Fruit fly (Drosophila melanogaster) whole organism, wandering third instar larva: ENCODE data around the gene Vps45.

Experiments used
- Dif ChIP-seq: fragments of 200-275, 200-300 bp; sonication (Bioruptor generic); optimal IDR thresholded peaks from 2 replicates; lab custom pipeline; 2018; ENCODE audit warnings: missing biosample characterization, missing genetic modification characterization; ENCODE audit not compliant: partially characterized antibody
- Hr83 ChIP-seq: fragments of 200-300 bp; sonication (Bioruptor generic); optimal IDR thresholded peaks from 2 replicates; lab custom pipeline; 2016; ENCODE audit warnings: missing biosample characterization, mild to moderate bottlenecking, missing genetic modification characterization, moderate library complexity; ENCODE audit not compliant: poor library complexity, severe bottlenecking
- Myc ChIP-seq: fragments of >200 bp; optimal IDR thresholded peaks from 2 replicates; lab custom pipeline; 2017
- Rel ChIP-seq, 2 experiments: fragments of 200-800 bp; sonication (Bioruptor generic) in 1 of 2; optimal IDR thresholded peaks; 2 replicates in 1 of 2; 3 replicates in 1 of 2; lab custom pipeline; 2016 to 2019; ENCODE audit warnings: mild to moderate bottlenecking in 2 of 2, missing biosample characterization in 2 of 2, missing genetic modification characterization in 2 of 2, moderate library complexity in 1 of 2
- dmrt93B ChIP-seq: fragments of 200-800 bp; sonication (Bioruptor generic); optimal IDR thresholded peaks from 2 replicates; lab custom pipeline; 2018; ENCODE audit warnings: missing biosample characterization, mild to moderate bottlenecking, missing genetic modification characterization
- jim ChIP-seq: fragments of 175-275, 200-325 bp; sonication (Bioruptor generic); optimal IDR thresholded peaks from 2 replicates; lab custom pipeline; 2016; ENCODE audit warnings: missing biosample characterization, mild to moderate bottlenecking, missing genetic modification characterization
- usp ChIP-seq: fragments of >200 bp; optimal IDR thresholded peaks from 2 replicates; lab custom pipeline; 2017; ENCODE audit warnings: missing biosample characterization, missing genetic modification characterization

Vps45 gene

DNA sequence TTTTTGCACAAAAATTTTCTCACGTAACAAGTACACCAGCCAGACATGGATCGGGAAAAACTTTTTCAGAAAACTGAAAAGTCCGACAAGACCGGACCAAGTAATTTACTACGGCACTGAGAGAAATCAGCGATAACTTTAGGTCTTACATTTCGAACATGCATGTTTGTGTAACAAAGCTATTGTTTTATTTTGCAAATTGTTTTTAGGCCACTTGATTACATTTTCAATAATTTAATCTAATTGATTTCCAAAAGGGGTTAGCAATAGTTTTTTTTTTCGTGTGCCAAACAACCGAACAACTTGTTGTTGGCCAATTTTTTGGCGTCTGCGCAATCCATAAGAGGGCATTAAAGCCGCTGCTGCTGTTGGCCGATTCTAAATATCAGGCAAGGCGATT is 49.4 kb downstream of the Vps45 start (continued):
- TF ChIP-seq Dif (GFP tag; lab: Kevin White, UChicago) = no peak
- no peak for TF ChIP-seq jim
- TF ChIP-seq Hr83 (GFP tag; lab: Kevin White, UChicago) = no peak
- TF ChIP-seq dmrt93B (GFP tag; lab: Kevin White, UChicago) = peak; percentile 63
- TF ChIP-seq usp (GFP tag; lab: Kevin White, UChicago) = no peak
- TF ChIP-seq Rel (GFP tag; optimal IDR thresholded peaks at IDR 0.05; lab: Kevin White, UChicago) = peak; percentile 77
- no peak for TF ChIP-seq Rel (tag; optimal IDR thresholded peaks at IDR 0.05; lab: Kevin White, UChicago)
- TF ChIP-seq Myc = no peak
- TF ChIP-seq, all 38 proteins: peak for 21
